Fruit fly (Drosophila melanogaster) whole organism, embryonic: Measurements from ENCODE around the gene Cypl.

Experiments used
- Abd-B ChIP-seq: fragments of 200-800 bp; sonication (Bioruptor generic); optimal IDR thresholded peaks from 2 replicates; lab custom pipeline; 2018; ENCODE audit warnings: missing biosample characterization, mild to moderate bottlenecking, missing genetic modification characterization, moderate library complexity
- Atf-2 ChIP-seq: fragments of 200-800 bp; sonication (Bioruptor generic); optimal IDR thresholded peaks from 2 replicates; lab custom pipeline; 2016; ENCODE audit warnings: missing biosample characterization, missing genetic modification characterization
- CG10366 ChIP-seq: fragments of 200-800 bp; sonication (Bioruptor generic); IDR thresholded peaks from 2 replicates; pipeline ENCODE4 v1.3.6; 2022; ENCODE audit warnings: missing biosample characterization, missing genetic modification characterization
- CG10462 ChIP-seq: fragments of 200-800 bp; sonication (Bioruptor generic); optimal IDR thresholded peaks from 2 replicates; lab custom pipeline; 2016; ENCODE audit warnings: missing biosample characterization, missing genetic modification characterization
- CG12219 ChIP-seq: fragments of 200-800 bp; sonication (Bioruptor generic); optimal IDR thresholded peaks from 3 replicates; lab custom pipeline; 2018; ENCODE audit warnings: missing biosample characterization, mild to moderate bottlenecking, missing genetic modification characterization
- CG12744 ChIP-seq: fragments of 200-800 bp; sonication (Bioruptor generic); optimal IDR thresholded peaks from 2 replicates; lab custom pipeline; 2016; ENCODE audit warnings: missing biosample characterization, missing genetic modification characterization
- CG13287 ChIP-seq: fragments of 200-800 bp; sonication (Bioruptor generic); IDR thresholded peaks from 2 replicates; pipeline ENCODE4 v1.3.6; 2022; ENCODE audit warnings: missing biosample characterization, missing genetic modification characterization; ENCODE audit not compliant: partially characterized antibody
- CG13296 ChIP-seq: fragments of 200-800 bp; sonication (Bioruptor generic); optimal IDR thresholded peaks from 3 replicates; lab custom pipeline; 2018; ENCODE audit warnings: missing biosample characterization, mild to moderate bottlenecking, missing genetic modification characterization
- CG1603 ChIP-seq: fragments of 200-800 bp; sonication (Bioruptor generic); optimal IDR thresholded peaks from 2 replicates; lab custom pipeline; 2019; ENCODE audit warnings: missing biosample characterization, mild to moderate bottlenecking, missing genetic modification characterization, moderate library complexity
- CG1647 ChIP-seq: fragments of 200-800 bp; sonication (Bioruptor generic); optimal IDR thresholded peaks from 3 replicates; lab custom pipeline; 2016; ENCODE audit warnings: missing biosample characterization, missing genetic modification characterization
- CG17359 ChIP-seq: fragments of 200-800 bp; sonication (Bioruptor generic); optimal IDR thresholded peaks from 3 replicates; lab custom pipeline; 2018; ENCODE audit warnings: missing biosample characterization, mild to moderate bottlenecking, missing genetic modification characterization, moderate library complexity
- CG2199 ChIP-seq: fragments of 200-800 bp; sonication (Bioruptor generic); IDR thresholded peaks from 3 replicates; pipeline ENCODE4 v1.3.6; 2022; ENCODE audit warnings: missing biosample characterization, missing genetic modification characterization
- CG31441 ChIP-seq: fragments of 200-800 bp; sonication (Bioruptor generic); IDR thresholded peaks from 2 replicates; pipeline ENCODE4 v1.3.6; 2022; ENCODE audit warnings: missing biosample characterization, missing genetic modification characterization
- CG3163 ChIP-seq: fragments of 200-800 bp; sonication (Bioruptor generic); optimal IDR thresholded peaks from 3 replicates; lab custom pipeline; 2016; ENCODE audit warnings: missing biosample characterization, missing genetic modification characterization
- CG33213 ChIP-seq: fragments of 200-800 bp; sonication (Bioruptor generic); optimal IDR thresholded peaks from 3 replicates; lab custom pipeline; 2016; ENCODE audit warnings: missing biosample characterization, missing genetic modification characterization
- CG4282 ChIP-seq: fragments of 200-800 bp; sonication (Bioruptor generic); optimal IDR thresholded peaks from 2 replicates; lab custom pipeline; 2016; ENCODE audit warnings: missing biosample characterization, missing genetic modification characterization
- CG4707 ChIP-seq: fragments of 200-800 bp; sonication (Bioruptor generic); optimal IDR thresholded peaks from 2 replicates; lab custom pipeline; 2018; ENCODE audit warnings: missing biosample characterization, mild to moderate bottlenecking, missing genetic modification characterization, moderate library complexity
- CG4820 ChIP-seq: fragments of 200-800 bp; sonication (Bioruptor generic); optimal IDR thresholded peaks from 3 replicates; lab custom pipeline; 2016; ENCODE audit warnings: missing biosample characterization, missing genetic modification characterization
- CG4854 ChIP-seq: fragments of 200-800 bp; sonication (Bioruptor generic); optimal IDR thresholded peaks from 2 replicates; lab custom pipeline; 2016; ENCODE audit warnings: missing biosample characterization, missing genetic modification characterization, inconsistent platforms
- CG6683 ChIP-seq: fragments of 200-800 bp; sonication (Bioruptor generic); optimal IDR thresholded peaks from 2 replicates; lab custom pipeline; 2017; ENCODE audit warnings: missing biosample characterization, mild to moderate bottlenecking, missing genetic modification characterization, missing genetic modification reagents
- CG7271 ChIP-seq: fragments of 200-800 bp; sonication (Bioruptor generic); optimal IDR thresholded peaks from 2 replicates; lab custom pipeline; 2018; ENCODE audit warnings: missing biosample characterization, mild to moderate bottlenecking, missing genetic modification characterization, moderate library complexity
- CG8359 ChIP-seq: fragments of 200-800 bp; sonication (Bioruptor generic); optimal IDR thresholded peaks from 2 replicates; lab custom pipeline; 2017; ENCODE audit warnings: missing biosample characterization, mild to moderate bottlenecking, missing genetic modification characterization, borderline replicate concordance
- CG8924 ChIP-seq: fragments of 200-800 bp; optimal IDR thresholded peaks from 3 replicates; lab custom pipeline; 2019; ENCODE audit warnings: missing biosample characterization, mild to moderate bottlenecking, missing genetic modification characterization, moderate library complexity
- CG9609 ChIP-seq: fragments of 200-800 bp; sonication (Bioruptor generic); optimal IDR thresholded peaks from 3 replicates; lab custom pipeline; 2016; ENCODE audit warnings: missing biosample characterization, missing genetic modification characterization
- CrebB ChIP-seq: fragments of 200-800 bp; sonication (Bioruptor generic); optimal IDR thresholded peaks from 3 replicates; lab custom pipeline; 2018; ENCODE audit warnings: missing biosample characterization, mild to moderate bottlenecking, missing genetic modification characterization
- Dek ChIP-seq: fragments of 200-800 bp; sonication (Bioruptor generic); optimal IDR thresholded peaks from 3 replicates; lab custom pipeline; 2019; ENCODE audit warnings: missing biosample characterization, mild to moderate bottlenecking, missing genetic modification characterization, moderate library complexity
- Dp ChIP-seq: fragments of 200-800 bp; sonication (Bioruptor generic); optimal IDR thresholded peaks from 2 replicates; lab custom pipeline; 2018; ENCODE audit warnings: missing biosample characterization, mild to moderate bottlenecking, missing genetic modification characterization, moderate library complexity
- E2f1 ChIP-seq: fragments of 200-800 bp; sonication (Bioruptor generic); IDR thresholded peaks from 2 replicates; pipeline ENCODE4 v1.3.6; 2022; ENCODE audit warnings: missing biosample characterization, missing genetic modification characterization
- GATAe ChIP-seq: fragments of 200-800 bp; sonication (Bioruptor generic); conservative IDR thresholded peaks from 2 replicates; pipeline ENCODE4 v1.3.6; 2022; ENCODE audit warnings: missing biosample characterization, missing genetic modification characterization
- HHEX ChIP-seq: fragments of 200-800 bp; sonication (Bioruptor generic); optimal IDR thresholded peaks from 3 replicates; lab custom pipeline; 2017; ENCODE audit warnings: missing biosample characterization, mild to moderate bottlenecking, missing genetic modification characterization, missing genetic modification reagents
- Hmx ChIP-seq: fragments of 200-800 bp; sonication (Bioruptor generic); optimal IDR thresholded peaks from 2 replicates; lab custom pipeline; 2016; ENCODE audit warnings: missing biosample characterization, missing genetic modification characterization
- Meics ChIP-seq: fragments of 200-800 bp; sonication (Bioruptor generic); optimal IDR thresholded peaks from 2 replicates; lab custom pipeline; 2017; ENCODE audit warnings: missing biosample characterization, mild to moderate bottlenecking, missing genetic modification characterization
- Mes4 ChIP-seq: fragments of 200-800 bp; sonication (Bioruptor generic); optimal IDR thresholded peaks from 2 replicates; lab custom pipeline; 2016; ENCODE audit warnings: missing biosample characterization, missing genetic modification characterization
- Nf-YA ChIP-seq: fragments of 200-800 bp; sonication (Bioruptor generic); IDR thresholded peaks from 2 replicates; pipeline ENCODE4 v1.3.6; 2022; ENCODE audit warnings: missing biosample characterization, missing genetic modification characterization
- Nf-YC ChIP-seq: fragments of 200-800 bp; optimal IDR thresholded peaks from 3 replicates; lab custom pipeline; 2019; ENCODE audit warnings: missing biosample characterization, mild to moderate bottlenecking, missing genetic modification characterization, moderate library complexity
- Ptx1 ChIP-seq: fragments of 200-800 bp; sonication (Bioruptor generic); IDR thresholded peaks from 2 replicates; pipeline ENCODE4 v1.3.6; 2022; ENCODE audit warnings: missing biosample characterization, missing genetic modification characterization
- Usf ChIP-seq: fragments of 200-800 bp; sonication (Bioruptor generic); optimal IDR thresholded peaks from 2 replicates; lab custom pipeline; 2017; ENCODE audit warnings: missing genotype, missing biosample characterization, missing genetic modification characterization
- ase ChIP-seq: fragments of 200-800 bp; sonication (Bioruptor generic); IDR thresholded peaks from 3 replicates; pipeline ENCODE4 v1.3.6; 2022; ENCODE audit warnings: missing biosample characterization, missing genetic modification characterization
- bbx ChIP-seq: fragments of 200-800 bp; sonication (Bioruptor generic); IDR thresholded peaks from 2 replicates; pipeline ENCODE4 v1.3.6; 2022; ENCODE audit warnings: missing biosample characterization, missing genetic modification characterization; ENCODE audit not compliant: partially characterized antibody
- br ChIP-seq: fragments of >200 bp; optimal IDR thresholded peaks from 2 replicates; lab custom pipeline; 2017
- cad ChIP-seq: fragments of >200 bp; optimal IDR thresholded peaks from 2 replicates; lab custom pipeline; 2017; ENCODE audit warnings: missing biosample characterization, missing genetic modification characterization
- danr ChIP-seq: fragments of 200-800 bp; sonication (Bioruptor generic); IDR thresholded peaks from 2 replicates; pipeline ENCODE4 v1.3.6; 2022; ENCODE audit warnings: missing biosample characterization, missing genetic modification characterization
- kay ChIP-seq: fragments of 200-800 bp; sonication (Bioruptor generic); optimal IDR thresholded peaks from 2 replicates; lab custom pipeline; 2016; ENCODE audit warnings: missing biosample characterization, missing genetic modification characterization
- knrl ChIP-seq: fragments of 200-800 bp; sonication (Bioruptor generic); IDR thresholded peaks from 3 replicates; pipeline ENCODE4 v1.3.6; 2022; ENCODE audit warnings: missing biosample characterization, missing genetic modification characterization; ENCODE audit not compliant: partially characterized antibody
- lilli ChIP-seq: fragments of 200-800 bp; sonication (Bioruptor generic); optimal IDR thresholded peaks from 3 replicates; lab custom pipeline; 2016; ENCODE audit warnings: missing biosample characterization, missing genetic modification characterization
- nom ChIP-seq: fragments of 200-800 bp; sonication (Bioruptor generic); optimal IDR thresholded peaks from 2 replicates; lab custom pipeline; 2017; ENCODE audit warnings: missing biosample characterization, missing genetic modification characterization, mild to moderate bottlenecking, moderate library complexity, missing genetic modification reagents
- pfk ChIP-seq: fragments of 200-800 bp; sonication (Bioruptor generic); optimal IDR thresholded peaks from 2 replicates; lab custom pipeline; 2018; ENCODE audit warnings: missing biosample characterization, mild to moderate bottlenecking, missing genetic modification characterization, moderate library complexity
- sisA ChIP-seq: fragments of 200-800 bp; sonication (Bioruptor generic); IDR thresholded peaks from 2 replicates; pipeline ENCODE4 v1.3.6; 2022; ENCODE audit warnings: missing biosample characterization, missing genetic modification characterization
- slou ChIP-seq: fragments of 200-800 bp; sonication (Bioruptor generic); optimal IDR thresholded peaks from 3 replicates; lab custom pipeline; 2016; ENCODE audit warnings: missing biosample characterization, missing genetic modification characterization
- tap ChIP-seq: fragments of 200-800 bp; optimal IDR thresholded peaks from 3 replicates; lab custom pipeline; 2019; ENCODE audit warnings: missing biosample characterization, mild to moderate bottlenecking, missing genetic modification characterization, moderate library complexity
- twi ChIP-seq: fragments of 200-800 bp; optimal IDR thresholded peaks from 2 replicates; lab custom pipeline; 2019; ENCODE audit warnings: missing biosample characterization, mild to moderate bottlenecking, missing genetic modification characterization, moderate library complexity

Gene Cypl

dm6 chr3L:552950-553349 lies 10.2 kb upstream of the Cypl start (continued):
- TF ChIP-seq Atf-2 (GFP tag; lab: Kevin White, UChicago): peak; percentile 55
- TF ChIP-seq nom (GFP tag; lab: Kevin White, UChicago): peak; percentile 93
- peak; percentile 61 for TF ChIP-seq Nf-YA (GFP tag; lab: Robert Waterston, UW)
- peak; percentile 74 for TF ChIP-seq Meics (GFP tag; lab: Kevin White, UChicago)
- no peak for TF ChIP-seq twi (tag; lab: Kevin White, UChicago)
- 0 out of 3 replicates have a peak, but pooled peaks have one; percentile 62 for TF ChIP-seq CG2199
- TF ChIP-seq CG12744 (GFP tag; lab: Kevin White, UChicago): no peak
- peak; percentile 32 for TF ChIP-seq CG4282 (GFP tag; lab: Kevin White, UChicago)
- TF ChIP-seq lilli (GFP tag; lab: Kevin White, UChicago): peak; percentile 80
- peak; percentile 34 for TF ChIP-seq CG3163 (GFP tag; lab: Kevin White, UChicago)
- no peak for TF ChIP-seq bbx (GFP tag; lab: Robert Waterston, UW)
- peak; percentile 82 for TF ChIP-seq Ptx1
- peak; percentile 78 for TF ChIP-seq CG12219 (GFP tag; lab: Kevin White, UChicago)
- TF ChIP-seq knrl (GFP tag; lab: Robert Waterston, UW): no peak
- no peak for TF ChIP-seq kay (GFP tag; lab: Kevin White, UChicago)
- TF ChIP-seq CG31441 (GFP tag; lab: Robert Waterston, UW): peak; percentile 65; the same call in 1 of the 2 replicates
- peak; percentile 77 for TF ChIP-seq CG9609 (GFP tag; lab: Kevin White, UChicago)
- TF ChIP-seq CrebB (tag; lab: Kevin White, UChicago): peak; percentile 72
- TF ChIP-seq CG8924 (tag; lab: Kevin White, UChicago): peak; percentile 58
- TF ChIP-seq ase: peak; percentile 63; the same call in 2 of the 3 replicates
- TF ChIP-seq HHEX: peak; percentile 76
- peak; percentile 43 for TF ChIP-seq CG10462 (GFP tag; lab: Kevin White, UChicago)
- TF ChIP-seq Nf-YC (tag; lab: Kevin White, UChicago): peak; percentile 11
- no peak for TF ChIP-seq CG13287 (GFP tag; lab: Robert Waterston, UW)
- TF ChIP-seq pfk (GFP tag; lab: Kevin White, UChicago): no peak
- TF ChIP-seq CG17359: peak; percentile 85
- peak; percentile 42 for TF ChIP-seq CG6683 (GFP tag; lab: Kevin White, UChicago)
- TF ChIP-seq CG13296 (GFP tag; lab: Kevin White, UChicago): peak; percentile 69
- TF ChIP-seq CG10366 (GFP tag; lab: Robert Waterston, UW): peak; percentile 80
- TF ChIP-seq E2f1 (GFP tag; lab: Robert Waterston, UW): peak; percentile 52
- no peak for TF ChIP-seq Hmx (GFP tag; lab: Kevin White, UChicago)
- TF ChIP-seq CG4707 (GFP tag; lab: Kevin White, UChicago): peak; percentile 12
- no peak for TF ChIP-seq cad (GFP tag; lab: Kevin White, UChicago)
- TF ChIP-seq CG33213 (GFP tag; lab: Kevin White, UChicago): peak; percentile 46
- TF ChIP-seq tap (tag; lab: Kevin White, UChicago): peak; percentile 70
- peak; percentile 49 for TF ChIP-seq CG4820 (GFP tag; lab: Kevin White, UChicago)
- TF ChIP-seq CG7271 (tag; lab: Kevin White, UChicago): no peak
- peak; percentile 43 for TF ChIP-seq CG4854 (GFP tag; lab: Kevin White, UChicago)
- peak; percentile 59 for TF ChIP-seq Dek (tag; lab: Kevin White, UChicago)
- no peak for TF ChIP-seq GATAe (GFP tag; lab: Robert Waterston, UW)
- TF ChIP-seq Usf (GFP tag; lab: Kevin White, UChicago): peak; percentile 38
- no peak for TF ChIP-seq br (lab: Kevin White, UChicago)
- peak; percentile 45 for TF ChIP-seq CG1647 (GFP tag; lab: Kevin White, UChicago)
- TF ChIP-seq Abd-B (GFP tag; lab: Kevin White, UChicago): peak; percentile 64
- 0 out of 2 replicates have a peak, but pooled peaks have one; percentile 34 for TF ChIP-seq danr (GFP tag; lab: Robert Waterston, UW)
- TF ChIP-seq CG1603 (tag; lab: Kevin White, UChicago): peak; percentile 81
- TF ChIP-seq CG8359 (GFP tag; lab: Kevin White, UChicago): no peak
- TF ChIP-seq sisA (GFP tag; lab: Robert Waterston, UW): peak; percentile 77
- no peak for TF ChIP-seq slou (GFP tag; lab: Kevin White, UChicago)
- TF ChIP-seq Mes4 (GFP tag; lab: Kevin White, UChicago): peak; percentile 24
- TF ChIP-seq Dp: no peak
